Worm (Caenorhabditis elegans) whole organism, mixed stage, embryonic: ENCODE data around the gene B0304.4.

Experiments
- ceh-83 ChIP-seq: fragments of 200-800 bp; sonication (Bioruptor generic); optimal IDR thresholded peaks from 2 replicates; lab custom pipeline; 2018; ENCODE audit warnings: mild to moderate bottlenecking, missing genetic modification characterization, missing compliant biosample characterization
- drap-1 ChIP-seq: fragments of 200-800 bp; sonication (Bioruptor generic); optimal IDR thresholded peaks from 3 replicates; lab custom pipeline; 2018; ENCODE audit warnings: mild to moderate bottlenecking, missing genetic modification characterization, missing compliant biosample characterization
- elt-3 ChIP-seq: fragments of 150-350 bp; optimal IDR thresholded peaks from 2 replicates; lab custom pipeline; 2014; ENCODE audit warnings: missing biosample characterization, missing genetic modification characterization
- lsy-2 ChIP-seq: fragments of 150-350 bp; optimal IDR thresholded peaks from 2 replicates; lab custom pipeline; 2014; ENCODE audit warnings: missing biosample characterization, missing genetic modification characterization
- nhr-28 ChIP-seq: fragments of 150-350 bp; optimal IDR thresholded peaks from 2 replicates; lab custom pipeline; 2014; ENCODE audit warnings: missing biosample characterization, missing genetic modification characterization
- nhr-76 ChIP-seq: sonication (generic microtip); optimal IDR thresholded peaks from 2 replicates; lab custom pipeline; 2017; ENCODE audit warnings: missing biosample characterization, missing genetic modification characterization
- pha-4 ChIP-seq: fragments of 150-350 bp; optimal IDR thresholded peaks from 2 replicates; lab custom pipeline; 2018; ENCODE audit warnings: missing biosample characterization, missing genetic modification reagents, missing genetic modification characterization
- unc-39 ChIP-seq: fragments of 150-350 bp; optimal IDR thresholded peaks from 2 replicates; lab custom pipeline; 2014; ENCODE audit warnings: missing biosample characterization, missing genetic modification characterization
- zip-8 ChIP-seq: fragments of 150-350 bp; optimal IDR thresholded peaks from 2 replicates; lab custom pipeline; 2014; ENCODE audit warnings: missing biosample characterization, missing genetic modification characterization
- ztf-11 ChIP-seq: fragments of 150-350 bp; optimal IDR thresholded peaks from 2 replicates; lab custom pipeline; 2014; ENCODE audit warnings: missing biosample characterization, missing genetic modification characterization

DNA sequence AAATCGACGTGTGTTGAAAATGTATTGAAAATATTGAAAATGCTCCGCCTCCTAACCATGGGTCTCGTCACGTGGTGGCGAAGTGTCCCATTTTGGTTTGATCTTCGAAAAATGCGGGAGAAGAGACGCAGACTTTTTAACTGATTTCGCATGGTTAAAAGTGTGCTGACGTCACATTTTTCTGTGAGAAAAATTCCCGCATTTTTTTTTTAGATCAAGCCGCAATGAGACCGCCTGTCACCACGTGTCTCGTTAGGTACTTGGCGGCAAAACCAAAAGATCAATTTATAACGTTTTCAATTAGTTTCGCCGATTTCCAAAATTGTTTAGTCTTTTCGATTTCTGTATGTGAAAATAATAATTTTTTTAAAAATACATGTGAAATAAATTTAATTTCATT lies 2.2 kb upstream of the B0304.4 start:
- TF ChIP-seq ztf-11 (tag; lab: Kevin White, UChicago) (no peak), elt-3 (tag; lab: Kevin White, UChicago) (no peak), unc-39 (tag; lab: Kevin White, UChicago) (no peak), zip-8 (no peak), nhr-28 (tag; lab: Kevin White, UChicago) (no peak), lsy-2 (tag; lab: Kevin White, UChicago) (no peak), pha-4 (no peak), nhr-76 (tag; lab: Kevin White, UChicago) (no peak), ceh-83 (GFP tag; lab: Kevin White, UChicago) (no peak), drap-1 (GFP tag; lab: Kevin White, UChicago) (no peak)
